Worm (Caenorhabditis elegans) whole organism, late embryonic: ENCODE results near the gene C42D4.19.

Experiments used
- nhr-11 ChIP-seq: fragments of 150-350 bp; optimal IDR thresholded peaks from 2 replicates; lab custom pipeline; 2014; ENCODE audit warnings: missing biosample characterization, missing genetic modification characterization
- pha-4 ChIP-seq: fragments of 150-350 bp; optimal IDR thresholded peaks from 2 replicates; lab custom pipeline; 2018; ENCODE audit warnings: missing biosample characterization, missing genetic modification reagents, missing genetic modification characterization

ce11 chrIV:7173489-7173888 lies 2.0 kb upstream of the C42D4.19 start, which contains the start of gene str-1:
- TF ChIP-seq pha-4 (tag; lab: Kevin White, UChicago) (no peak), nhr-11 (tag; lab: Kevin White, UChicago) (no peak)
